Fruit fly (Drosophila melanogaster): Measurements from ENCODE around the gene Lectin-galC1.

The Lectin-galC1 gene

DNA sequence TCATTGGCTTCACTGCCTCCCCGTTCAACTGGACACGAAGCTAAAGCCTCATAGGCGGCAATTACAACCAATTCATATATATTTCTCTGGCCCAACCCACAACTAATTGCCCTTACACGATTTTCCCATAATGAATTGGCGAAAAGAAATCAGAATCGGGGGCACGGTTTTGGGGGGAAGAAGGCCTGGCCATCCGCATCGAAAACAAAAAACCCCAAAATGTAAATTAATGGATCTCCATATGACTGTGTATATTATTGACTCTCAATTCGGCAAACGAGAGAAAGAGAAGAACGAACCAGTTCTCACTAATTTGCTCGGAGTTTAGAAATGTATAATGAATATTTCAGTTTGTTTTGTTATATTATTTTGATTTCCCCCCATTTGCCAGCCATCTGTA, 28.3 kb upstream of the Lectin-galC1 start:
- TF ChIP-seq fd59A (GFP tag; optimal IDR thresholded peaks at IDR 0.05) (no peak), fkh (GFP tag; optimal IDR thresholded peaks at IDR 0.05) (no peak), Eip78C (GFP tag) (no peak), CG4318 (GFP tag; optimal IDR thresholded peaks at IDR 0.05) (no peak), eg (GFP tag; IDR thresholded peaks at IDR 0.05) (no peak), CG11902 (GFP tag; optimal IDR thresholded peaks at IDR 0.05) (no peak), CG10631 (GFP tag; optimal IDR thresholded peaks at IDR 0.05) (no peak), Eip93F (GFP tag; optimal IDR thresholded peaks at IDR 0.05) (no peak), topi (GFP tag; optimal IDR thresholded peaks at IDR 0.05) (no peak), CG9139 (GFP tag; optimal IDR thresholded peaks at IDR 0.05) (no peak), CG16779 (tag; optimal IDR thresholded peaks at IDR 0.05) (no peak), Blimp-1 (GFP tag; optimal IDR thresholded peaks at IDR 0.05) (no peak), Met (GFP tag; optimal IDR thresholded peaks at IDR 0.05) (no peak), dsx (GFP tag; optimal IDR thresholded peaks at IDR 0.05; ENCODE audit: poor library complexity, severe bottlenecking) (no peak), CG11294 (GFP tag; IDR thresholded peaks at IDR 0.05) (no peak), achi (GFP tag; optimal IDR thresholded peaks at IDR 0.05) (no peak), CG11762 (GFP tag; optimal IDR thresholded peaks at IDR 0.05; ENCODE audit: insufficient read depth) (no peak), Lpt (GFP tag; optimal IDR thresholded peaks at IDR 0.05) (no peak), Eip75B (GFP tag; optimal IDR thresholded peaks at IDR 0.05) (no peak), Ets21C (GFP tag; optimal IDR thresholded peaks at IDR 0.05) (no peak)

DNA sequence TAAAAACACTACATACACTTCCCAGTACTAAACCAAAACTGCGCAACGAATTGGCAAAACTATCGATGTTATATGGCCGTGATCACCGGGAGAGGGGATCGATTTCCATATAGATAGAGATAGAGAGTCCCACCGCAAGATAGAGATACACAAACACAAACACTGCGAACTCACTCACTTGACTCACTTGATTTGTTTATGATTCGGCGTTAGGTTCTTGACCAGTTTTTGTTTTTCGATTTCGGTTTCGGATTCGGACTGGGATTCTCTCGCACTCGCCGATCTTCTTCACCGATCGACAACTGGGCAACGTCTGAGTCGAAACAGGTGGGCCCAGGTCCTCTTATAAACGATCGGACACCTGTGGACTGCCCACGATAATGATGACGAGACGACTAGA, 27.5 kb upstream of the Lectin-galC1 start, which contains the start of gene CG17549:
TSS of gene CG17549 (minus strand) at position 327 of the 400 bp plus-strand sequence.
- TF ChIP-seq spab (GFP tag; optimal IDR thresholded peaks at IDR 0.05) (no peak), salr (GFP tag; optimal IDR thresholded peaks at IDR 0.05) (no peak), CG6854 (GFP tag; optimal IDR thresholded peaks at IDR 0.05) (no peak), CG11762 (GFP tag; optimal IDR thresholded peaks at IDR 0.05; ENCODE audit: insufficient read depth) (no peak), CG11902 (GFP tag; optimal IDR thresholded peaks at IDR 0.05) (no peak), Sox14 (GFP tag; optimal IDR thresholded peaks at IDR 0.05) (no peak), dac (GFP tag; optimal IDR thresholded peaks at IDR 0.05) (no peak), CG9139 (GFP tag; optimal IDR thresholded peaks at IDR 0.05) (no peak), Smox (GFP tag; optimal IDR thresholded peaks at IDR 0.05) (no peak), esn (GFP tag; optimal IDR thresholded peaks at IDR 0.05) (no peak), CG7368 (GFP tag; optimal IDR thresholded peaks at IDR 0.05) (no peak)

DNA sequence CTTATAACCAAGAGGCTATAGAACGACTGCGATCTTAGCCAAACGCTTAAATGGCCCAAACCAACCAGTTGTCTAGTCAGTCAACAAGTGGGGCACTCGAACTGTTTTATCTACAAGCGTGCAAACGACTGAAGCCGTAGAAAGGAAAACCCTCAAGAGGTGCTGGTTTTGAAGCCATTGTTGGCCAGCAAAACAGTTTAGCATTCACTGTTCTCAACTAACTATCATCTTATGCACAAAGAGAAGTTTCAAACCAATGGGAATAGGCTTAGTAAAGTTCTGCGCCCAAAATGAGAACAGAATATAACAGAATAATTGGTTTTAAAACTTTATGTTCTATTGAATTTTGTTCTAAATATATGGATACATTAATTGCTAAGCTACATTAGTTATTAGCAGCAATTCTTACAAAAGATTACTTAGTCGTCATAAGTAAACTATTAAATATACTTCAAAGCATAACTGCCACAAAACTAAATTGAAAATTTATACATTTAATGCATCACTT, 23.5 kb upstream of the Lectin-galC1 start, which contains the start of gene CG31798:
TSS of gene CG31798 (plus strand) at position 458 of the 508 bp plus-strand sequence.
- TF ChIP-seq CG32006 (GFP tag; optimal IDR thresholded peaks at IDR 0.05) (no peak), CG6163 (GFP tag; IDR thresholded peaks at IDR 0.05) (no peak), CG34406 (GFP tag; optimal IDR thresholded peaks at IDR 0.05) (no peak), Gug (GFP tag; IDR thresholded peaks at IDR 0.05) (no peak), Met (GFP tag; optimal IDR thresholded peaks at IDR 0.05) (no peak)

DNA sequence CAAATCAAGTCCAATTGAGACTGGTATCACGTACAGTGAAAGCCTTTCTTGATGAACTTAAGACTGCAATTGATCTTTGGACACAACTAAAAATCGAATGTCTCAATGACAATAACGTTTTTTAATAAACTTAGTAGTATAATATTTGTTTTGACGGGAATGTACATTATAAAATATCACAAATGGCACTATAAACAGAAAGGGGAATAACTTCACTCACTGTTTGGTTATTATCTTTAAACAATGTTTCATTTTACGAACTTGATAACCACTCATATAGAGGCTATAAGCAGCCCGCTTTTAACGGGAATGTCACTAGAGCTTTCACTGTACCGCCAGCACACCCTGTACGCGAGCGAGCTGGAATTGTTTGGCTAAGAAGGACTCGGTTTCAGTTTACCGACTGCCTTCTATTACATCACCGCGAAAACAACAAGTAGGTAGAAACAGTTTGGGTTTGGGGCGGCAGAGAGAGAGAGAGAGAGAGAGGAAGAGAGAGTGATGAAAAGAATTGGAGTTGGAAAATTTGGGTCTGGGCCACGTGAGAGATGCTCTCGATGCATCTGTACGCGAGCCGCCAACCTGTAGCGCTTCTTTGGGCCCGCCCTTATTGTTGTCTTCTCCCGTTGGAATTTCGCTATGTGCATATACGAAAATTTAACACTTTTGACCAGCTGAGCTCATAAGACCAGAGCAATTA, 19.5 kb upstream of the Lectin-galC1 start:
- TF ChIP-seq CG7368 (GFP tag; optimal IDR thresholded peaks at IDR 0.05), result peak; percentile 8
- TF ChIP-seq net (GFP tag; optimal IDR thresholded peaks at IDR 0.05), result peak; percentile 3
- TF ChIP-seq CG10631 (GFP tag; optimal IDR thresholded peaks at IDR 0.05), result peak; percentile 63
- 0 out of 3 replicates have a peak, but pooled peaks have one; percentile 9 for TF ChIP-seq eg (GFP tag; IDR thresholded peaks at IDR 0.05)
- peak; percentile 64 for TF ChIP-seq pdm3 (GFP tag; optimal IDR thresholded peaks at IDR 0.05)
- peak; percentile 15 for TF ChIP-seq Sox15 (GFP tag; optimal IDR thresholded peaks at IDR 0.05)
- TF ChIP-seq Smox (GFP tag; optimal IDR thresholded peaks at IDR 0.05), result peak; percentile 77
- 0 out of 3 replicates have a peak, but pooled peaks have one; percentile 32 for TF ChIP-seq CG6163 (GFP tag; IDR thresholded peaks at IDR 0.05)
- TF ChIP-seq lz (GFP tag; optimal IDR thresholded peaks at IDR 0.05), result peak; percentile 76
- TF ChIP-seq CG32006 (GFP tag; optimal IDR thresholded peaks at IDR 0.05), result peak; percentile 57
- no peak for TF ChIP-seq fkh (GFP tag; optimal IDR thresholded peaks at IDR 0.05)
- no peak for TF ChIP-seq CG6276 (GFP tag; optimal IDR thresholded peaks at IDR 0.05)
- TF ChIP-seq CG11902 (GFP tag; optimal IDR thresholded peaks at IDR 0.05), result peak; percentile 4
- no peak for TF ChIP-seq Gug (GFP tag; IDR thresholded peaks at IDR 0.05)
- peak; percentile 30 for TF ChIP-seq CG11762 (GFP tag; optimal IDR thresholded peaks at IDR 0.05; ENCODE audit: insufficient read depth)
- TF ChIP-seq Hr4 (GFP tag; optimal IDR thresholded peaks at IDR 0.05), result peak; percentile 53
- no peak for TF ChIP-seq CG4318 (GFP tag; optimal IDR thresholded peaks at IDR 0.05)
- peak; percentile 56 for TF ChIP-seq CG6792 (GFP tag; optimal IDR thresholded peaks at IDR 0.05)
- peak; percentile 15 for TF ChIP-seq spab (GFP tag; optimal IDR thresholded peaks at IDR 0.05)
- TF ChIP-seq Eip78C (GFP tag), result peak; percentile 88
- peak; percentile 4 to 50 for TF ChIP-seq salr (GFP tag; optimal IDR thresholded peaks at IDR 0.05)
- no peak for TF ChIP-seq dac (GFP tag; optimal IDR thresholded peaks at IDR 0.05)
- TF ChIP-seq ss (GFP tag; optimal IDR thresholded peaks at IDR 0.05), result no peak
- TF ChIP-seq CG11294 (GFP tag; IDR thresholded peaks at IDR 0.05), result no peak
- TF ChIP-seq CG10669 (GFP tag; optimal IDR thresholded peaks at IDR 0.05), result peak; percentile 45
- no peak for TF ChIP-seq CG16779 (tag; optimal IDR thresholded peaks at IDR 0.05)
- TF ChIP-seq dsx (GFP tag; optimal IDR thresholded peaks at IDR 0.05; ENCODE audit: poor library complexity, severe bottlenecking), result peak; percentile 17

All from whole organism, prepupa.